Fruit fly (Drosophila melanogaster) whole organism, larva: ENCODE data around the gene CG17177.

Experiments used
- noc ChIP-seq: fragments of 200-800 bp; sonication (Bioruptor generic); optimal IDR thresholded peaks from 3 replicates; lab custom pipeline; 2019; ENCODE audit warnings: missing biosample characterization, mild to moderate bottlenecking, missing genetic modification characterization, moderate library complexity

The CG17177 gene

dm6 chr3L:14701578-14701977 lies at the start of gene CG17177:
Gene CG17177, minus strand, starts transcription at chr3L:14701678.
- TF ChIP-seq noc (tag; lab: Kevin White, UChicago): no peak

- no peak for TF ChIP-seq noc (tag; lab: Kevin White, UChicago)
Measured at dm6 chr3L:14751056-14751671, 49.7 kb upstream of the CG17177 start.

- TF ChIP-seq noc (tag; lab: Kevin White, UChicago): no peak
Measured at dm6 chr3L:14743106-14743692, 41.7 kb upstream of the CG17177 start.

- TF ChIP-seq noc (tag; lab: Kevin White, UChicago): no peak
Measured at dm6 chr3L:14733417-14733816, 31.9 kb upstream of the CG17177 start, which contains the start of gene CG13471. Gene CG13471, minus strand, starts transcription at chr3L:14733517.

- TF ChIP-seq noc (tag; lab: Kevin White, UChicago): no peak
Measured at dm6 chr3L:14731790-14732189, 30.3 kb upstream of the CG17177 start.

dm6 chr3L:14728460-14728859 lies 27.0 kb upstream of the CG17177 start, which contains the start of gene CG13473:
Gene CG13473, plus strand, starts transcription at chr3L:14728760.
- TF ChIP-seq noc (tag; lab: Kevin White, UChicago): no peak

dm6 chr3L:14712799-14713198 lies 11.3 kb upstream of the CG17177 start:
- TF ChIP-seq noc (tag; lab: Kevin White, UChicago): peak; percentile 38

dm6 chr3L:14708053-14708452 lies 6.6 kb upstream of the CG17177 start:
- TF ChIP-seq noc (tag; lab: Kevin White, UChicago): no peak

- TF ChIP-seq noc (tag; lab: Kevin White, UChicago): no peak
Measured at dm6 chr3L:14706461-14706880, 5.0 kb upstream of the CG17177 start.

- no peak for TF ChIP-seq noc (tag; lab: Kevin White, UChicago)
Measured at dm6 chr3L:14705164-14705563, 3.7 kb upstream of the CG17177 start, which contains the start of gene CG13476. Gene CG13476, plus strand, starts transcription at chr3L:14705464.

dm6 chr3L:14697005-14697404 lies 4.5 kb downstream of the CG17177 start, which contains the start of gene CG13474:
Gene CG13474, minus strand, starts transcription at chr3L:14697105.
- TF ChIP-seq noc (tag; lab: Kevin White, UChicago): no peak

- no peak for TF ChIP-seq noc (tag; lab: Kevin White, UChicago)
Measured at dm6 chr3L:14691047-14691446, 10.4 kb downstream of the CG17177 start, which contains the start of gene gdrd. Gene gdrd, plus strand, starts transcription at chr3L:14691347.

- TF ChIP-seq noc (tag; lab: Kevin White, UChicago): no peak
Measured at dm6 chr3L:14686251-14686650, 15.2 kb downstream of the CG17177 start.

dm6 chr3L:14684468-14684867 lies 17.0 kb downstream of the CG17177 start, which contains the start of gene Dnaaf6:
Gene Dnaaf6, plus strand, starts transcription at chr3L:14684768.
- no peak for TF ChIP-seq noc (tag; lab: Kevin White, UChicago)

dm6 chr3L:14681504-14681903 lies 20.0 kb downstream of the CG17177 start:
- TF ChIP-seq noc (tag; lab: Kevin White, UChicago): no peak

dm6 chr3L:14678097-14678679 lies 23.3 kb downstream of the CG17177 start, which contains the start of gene CG4914:
Gene CG4914, minus strand, starts transcription at chr3L:14678147.
- peak; percentile 83 for TF ChIP-seq noc (tag; lab: Kevin White, UChicago)
